Worm (Caenorhabditis elegans) whole organism, L2 larva: ENCODE results near the gene T25F10.1.

Experiments used
- C34F6.9 ChIP-seq: fragments of 150-350 bp; optimal IDR thresholded peaks from 2 replicates; lab custom pipeline; 2014; ENCODE audit warnings: missing biosample characterization, missing genetic modification characterization
- F13H6.1 ChIP-seq: sonication (generic microtip); optimal IDR thresholded peaks from 2 replicates; lab custom pipeline; 2016; ENCODE audit warnings: missing genetic modification characterization, missing compliant biosample characterization
- R02D3.7 ChIP-seq: fragments of 150-350 bp; optimal IDR thresholded peaks from 2 replicates; lab custom pipeline; 2014; ENCODE audit warnings: missing biosample characterization, missing genetic modification characterization
- Y55F3AM.14 ChIP-seq: fragments of 200-800 bp; sonication (Bioruptor generic); optimal IDR thresholded peaks from 2 replicates; lab custom pipeline; 2018; ENCODE audit warnings: mild to moderate bottlenecking, missing genetic modification characterization, missing compliant biosample characterization
- ZK546.5 ChIP-seq: sonication (generic microtip); optimal IDR thresholded peaks from 2 replicates; lab custom pipeline; 2017; ENCODE audit warnings: missing biosample characterization, missing genetic modification characterization
- alr-1 ChIP-seq: fragments of 150-350 bp; optimal IDR thresholded peaks from 2 replicates; lab custom pipeline; 2014; ENCODE audit warnings: missing biosample characterization, missing genetic modification characterization
- aly-2 ChIP-seq: fragments of 150-350 bp; optimal IDR thresholded peaks from 2 replicates; lab custom pipeline; 2014; ENCODE audit warnings: missing biosample characterization, missing genetic modification characterization
- ama-1 ChIP-seq: fragments of 150-350 bp; optimal IDR thresholded peaks from 2 replicates; lab custom pipeline; 2018; ENCODE audit warnings: inconsistent platforms
- blmp-1 ChIP-seq: sonication (generic microtip); optimal IDR thresholded peaks from 2 replicates; lab custom pipeline; 2017; ENCODE audit warnings: missing genetic modification characterization, mild to moderate bottlenecking, missing compliant biosample characterization, antibody characterized with exemption, moderate library complexity; ENCODE audit not compliant: insufficient read depth
- ceh-16 ChIP-seq: fragments of 150-350 bp; optimal IDR thresholded peaks from 2 replicates; lab custom pipeline; 2014; ENCODE audit warnings: missing biosample characterization, missing genetic modification characterization
- crh-2 ChIP-seq: sonication (generic microtip); optimal IDR thresholded peaks from 2 replicates; lab custom pipeline; 2017; ENCODE audit warnings: missing biosample characterization, missing genetic modification characterization
- dmd-4 ChIP-seq: sonication (generic microtip); optimal IDR thresholded peaks from 2 replicates; lab custom pipeline; 2017; ENCODE audit warnings: missing biosample characterization, missing genetic modification characterization
- elt-1 ChIP-seq: fragments of 150-350 bp; optimal IDR thresholded peaks from 2 replicates; lab custom pipeline; 2014; ENCODE audit warnings: missing biosample characterization, missing genetic modification characterization
- fos-1 ChIP-seq: fragments of 150-350 bp; optimal IDR thresholded peaks from 2 replicates; lab custom pipeline; 2014; ENCODE audit warnings: missing biosample characterization, missing genetic modification characterization
- lin-11 ChIP-seq: fragments of 150-350 bp; sonication (generic microtip); optimal IDR thresholded peaks from 2 replicates; lab custom pipeline; 2014; ENCODE audit warnings: missing biosample characterization, missing genetic modification characterization, inconsistent platforms, mixed read lengths
- lin-13 ChIP-seq: fragments of 150-350 bp; optimal IDR thresholded peaks from 2 replicates; lab custom pipeline; 2014; ENCODE audit warnings: missing biosample characterization, missing genetic modification reagents, missing genetic modification characterization
- lin-39 ChIP-seq: fragments of 150-350 bp; optimal IDR thresholded peaks from 2 replicates; lab custom pipeline; 2014; ENCODE audit warnings: missing biosample characterization, missing genetic modification reagents, missing genetic modification characterization
- mab-5 ChIP-seq: fragments of 150-350 bp; optimal IDR thresholded peaks from 2 replicates; lab custom pipeline; 2014; ENCODE audit warnings: missing biosample characterization, missing genetic modification characterization
- mbf-1 ChIP-seq: sonication (generic microtip); optimal IDR thresholded peaks from 2 replicates; lab custom pipeline; 2017; ENCODE audit warnings: missing biosample characterization, missing genetic modification characterization
- mdl-1 ChIP-seq, 2 experiments: fragments of 150-350 bp in 1 of 2; sonication (generic microtip) in 1 of 2; optimal IDR thresholded peaks; 2 replicates each; lab custom pipeline; 2017; ENCODE audit warnings: missing biosample characterization in 2 of 2, missing genetic modification characterization in 2 of 2
- nhr-10 ChIP-seq: sonication (generic microtip); optimal IDR thresholded peaks from 2 replicates; lab custom pipeline; 2017; ENCODE audit warnings: missing biosample characterization, missing genetic modification characterization
- nhr-129 ChIP-seq: fragments of 150-350 bp; optimal IDR thresholded peaks from 2 replicates; lab custom pipeline; 2014; ENCODE audit warnings: missing biosample characterization, missing genetic modification characterization
- nhr-21 ChIP-seq: fragments of 150-350 bp; optimal IDR thresholded peaks from 2 replicates; lab custom pipeline; 2014; ENCODE audit warnings: missing biosample characterization, missing genetic modification characterization
- nhr-23 ChIP-seq: fragments of 150-350 bp; optimal IDR thresholded peaks from 2 replicates; lab custom pipeline; 2014; ENCODE audit warnings: missing biosample characterization, missing genetic modification reagents, missing genetic modification characterization
- nhr-6 ChIP-seq: fragments of 150-350 bp; optimal IDR thresholded peaks from 2 replicates; lab custom pipeline; 2014; ENCODE audit warnings: missing biosample characterization, missing genetic modification characterization
- nhr-77 ChIP-seq: fragments of 150-350 bp; optimal IDR thresholded peaks from 2 replicates; lab custom pipeline; 2014; ENCODE audit warnings: missing biosample characterization, missing genetic modification characterization
- peb-1 ChIP-seq: fragments of 150-350 bp; optimal IDR thresholded peaks from 2 replicates; lab custom pipeline; 2014; ENCODE audit warnings: missing biosample characterization, missing genetic modification characterization
- sma-9 ChIP-seq, 2 experiments: fragments of 150-350 bp in 1 of 2; sonication (generic microtip) in 1 of 2; optimal IDR thresholded peaks; 2 replicates each; lab custom pipeline; 2014 to 2016; ENCODE audit warnings: missing genetic modification characterization in 2 of 2, mild to moderate bottlenecking in 1 of 2, missing biosample characterization in 1 of 2, missing compliant biosample characterization in 1 of 2, missing genetic modification reagents in 1 of 2, moderate library complexity in 1 of 2
- snpc-4 ChIP-seq: fragments of 150-350 bp; optimal IDR thresholded peaks from 2 replicates; lab custom pipeline; 2014; ENCODE audit warnings: missing biosample characterization, missing genetic modification characterization
- unc-39 ChIP-seq: fragments of 150-350 bp; optimal IDR thresholded peaks from 2 replicates; lab custom pipeline; 2014; ENCODE audit warnings: missing biosample characterization, missing genetic modification characterization
- unc-55 ChIP-seq: fragments of 150-350 bp; sonication (generic microtip); optimal IDR thresholded peaks from 3 replicates; lab custom pipeline; 2014; ENCODE audit warnings: missing biosample characterization, missing genetic modification reagents, missing genetic modification characterization
- zag-1 ChIP-seq: fragments of 150-350 bp; optimal IDR thresholded peaks from 2 replicates; lab custom pipeline; 2014; ENCODE audit warnings: missing biosample characterization, missing genetic modification characterization
- ztf-1 ChIP-seq: fragments of 200-800 bp; sonication (Bioruptor generic); conservative IDR thresholded peaks from 2 replicates; pipeline ENCODE4 v1.3.6; 2022; ENCODE audit warnings: missing genetic modification characterization, missing compliant biosample characterization
- ztf-11 ChIP-seq: sonication (generic microtip); optimal IDR thresholded peaks from 2 replicates; lab custom pipeline; 2017; ENCODE audit warnings: missing biosample characterization, missing genetic modification characterization
- ztf-4 ChIP-seq: fragments of 150-350 bp; optimal IDR thresholded peaks from 2 replicates; lab custom pipeline; 2014; ENCODE audit warnings: missing biosample characterization, missing genetic modification characterization

Gene T25F10.1

ce11 chrV:6768452-6768929, at the start of gene T25F10.1, which contains the start of gene clik-1:
Gene T25F10.1 (plus strand): TSS chrV:6768502.
Gene clik-1 (minus strand): TSS chrV:6768732.
- TF ChIP-seq sma-9 (GFP tag; optimal IDR thresholded peaks at IDR 0.05; lab: Kevin White, UChicago) (peak; percentile 3), sma-9 (tag; optimal IDR thresholded peaks at IDR 0.05; lab: Kevin White, UChicago) (no peak), crh-2 (tag; lab: Kevin White, UChicago) (no peak), F13H6.1 (tag; lab: Kevin White, UChicago) (peak; percentile 63), nhr-129 (tag; lab: Kevin White, UChicago) (peak; percentile 62)
- TF ChIP-seq, all 48 proteins: peak for 3

DNA sequence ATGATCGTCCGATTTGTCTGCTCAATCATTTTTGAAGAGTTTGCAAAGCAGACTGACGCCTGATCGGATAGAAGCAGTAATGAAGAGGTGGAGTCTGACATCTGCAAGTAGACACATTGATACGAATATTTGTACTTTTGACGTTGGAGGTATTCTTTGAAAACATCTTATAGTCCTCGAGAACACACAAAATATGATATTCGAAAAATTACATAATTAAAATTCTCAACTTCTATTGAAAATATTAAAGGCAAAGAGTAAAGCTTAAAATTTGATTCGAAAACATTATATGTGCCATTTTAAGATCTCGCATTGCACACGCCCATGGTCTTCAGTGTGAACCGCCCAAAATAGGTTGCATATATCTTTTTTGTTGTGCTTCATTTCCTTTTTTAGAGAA, 45.9 kb upstream of the T25F10.1 start, which contains the start of gene ZC487.2:
ZC487.2 (minus strand) TSS at position 101 of the 400 bp plus-strand sequence.
- TF ChIP-seq lin-39 (no peak), lin-13 (GFP tag; lab: Kevin White, UChicago) (no peak), F13H6.1 (tag; lab: Kevin White, UChicago) (no peak), peb-1 (no peak), lin-11 (no peak), nhr-129 (tag; lab: Kevin White, UChicago) (no peak), ZK546.5 (tag; lab: Kevin White, UChicago) (no peak), Y55F3AM.14 (no peak), C34F6.9 (tag; lab: Kevin White, UChicago) (no peak), nhr-10 (tag; lab: Kevin White, UChicago) (no peak), mab-5 (tag; lab: Kevin White, UChicago) (no peak), alr-1 (no peak), nhr-23 (no peak), nhr-77 (tag; lab: Kevin White, UChicago) (no peak), ceh-16 (no peak), blmp-1 (tag; lab: Kevin White, UChicago) (no peak)

DNA sequence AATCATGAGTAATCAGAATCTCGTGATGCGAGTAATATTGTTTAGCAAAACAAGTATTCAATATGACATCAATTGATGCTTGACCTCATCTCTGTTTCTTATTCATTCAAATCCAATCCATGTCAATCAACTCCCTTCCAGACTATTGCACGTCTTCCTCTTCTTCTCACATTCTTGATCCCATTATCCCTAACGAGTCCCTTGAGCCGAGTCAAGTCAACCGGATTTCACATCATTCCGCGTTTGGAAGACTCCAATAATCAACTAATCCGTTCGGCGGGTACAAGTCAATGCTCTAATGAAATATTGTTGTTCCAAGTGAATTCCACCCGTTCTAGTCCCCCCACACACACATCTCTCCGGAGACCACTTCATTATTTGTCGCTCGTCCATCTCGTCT, 42.0 kb upstream of the T25F10.1 start:
- TF ChIP-seq ztf-4 (tag; lab: Kevin White, UChicago) (no peak), ama-1 (lab: Kevin White, UChicago) (no peak), mab-5 (tag; lab: Kevin White, UChicago) (peak; percentile 11), snpc-4 (tag; lab: Kevin White, UChicago) (no peak), nhr-23 (no peak), unc-55 (no peak), sma-9 (GFP tag; optimal IDR thresholded peaks at IDR 0.05; lab: Kevin White, UChicago) (peak; percentile 1), sma-9 (tag; optimal IDR thresholded peaks at IDR 0.05; lab: Kevin White, UChicago) (no peak), ZK546.5 (tag; lab: Kevin White, UChicago) (no peak)
- TF ChIP-seq, all 48 proteins: peak for 2

- TF ChIP-seq elt-1 (tag; lab: Kevin White, UChicago) (no peak), aly-2 (tag; lab: Kevin White, UChicago) (no peak), nhr-129 (tag; lab: Kevin White, UChicago) (no peak), ztf-4 (tag; lab: Kevin White, UChicago) (no peak)
- TF ChIP-seq, all 48 proteins: peak for 0
Observed at ce11 chrV:6727222-6727621, 41.1 kb upstream of the T25F10.1 start, which contains the start of gene ZC487.1. Gene ZC487.1 (plus strand): TSS chrV:6727522.

DNA sequence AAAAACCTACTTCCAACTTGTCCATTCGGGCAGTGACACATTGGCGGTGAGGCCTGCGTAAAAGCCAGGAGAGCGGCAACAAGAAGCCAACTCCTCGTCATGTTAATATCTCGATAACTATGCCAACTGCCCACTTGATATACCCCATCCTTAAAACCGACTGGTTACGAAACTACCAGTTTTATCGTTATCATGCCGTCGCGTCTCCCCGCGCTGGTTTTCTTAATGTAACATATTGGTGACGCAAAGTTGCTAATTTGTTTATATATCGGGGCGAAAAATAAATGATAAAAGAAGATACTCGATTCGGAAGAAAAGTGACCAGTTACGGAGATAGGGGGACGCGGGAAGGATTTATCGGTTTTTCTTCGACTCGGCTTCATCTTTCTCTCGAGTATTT, 36.7 kb upstream of the T25F10.1 start, which contains the start of gene grl-9:
grl-9 (minus strand) TSS at position 101 of the 400 bp plus-strand sequence.
- TF ChIP-seq dmd-4 (no peak), mbf-1 (tag; lab: Kevin White, UChicago) (no peak), lin-11 (no peak), ztf-1 (GFP tag; lab: Robert Waterston, UW) (no peak), ztf-4 (tag; lab: Kevin White, UChicago) (no peak), unc-55 (no peak), mdl-1 (tag; optimal IDR thresholded peaks at IDR 0.05; lab: Kevin White, UChicago) (no peak), nhr-6 (tag; lab: Kevin White, UChicago) (no peak)
- TF ChIP-seq, all 48 proteins: peak for 0

ce11 chrV:6732995-6733394, 35.3 kb upstream of the T25F10.1 start, which contains the start of gene grl-8:
Gene grl-8 (minus strand): TSS chrV:6733095.
- TF ChIP-seq ztf-11 (no peak), ztf-1 (GFP tag; lab: Robert Waterston, UW) (no peak), unc-39 (tag; lab: Kevin White, UChicago) (no peak), fos-1 (tag; lab: Kevin White, UChicago) (no peak), R02D3.7 (tag; lab: Kevin White, UChicago) (no peak), lin-13 (GFP tag; lab: Kevin White, UChicago) (no peak), ZK546.5 (tag; lab: Kevin White, UChicago) (no peak), zag-1 (no peak), nhr-10 (tag; lab: Kevin White, UChicago) (no peak), dmd-4 (no peak), aly-2 (tag; lab: Kevin White, UChicago) (no peak), unc-55 (no peak), nhr-21 (tag; lab: Kevin White, UChicago) (no peak), elt-1 (tag; lab: Kevin White, UChicago) (no peak)
